Worm (Caenorhabditis elegans) whole organism, L4 larva: ENCODE measurements around the gene sas-4.
A peak's percentile ranks its signal among the peaks of the same experiment; 100 is the strongest.

Source experiments
- F10B5.3 ChIP-seq: sonication (generic microtip); optimal IDR thresholded peaks from 2 replicates; lab custom pipeline; 2016; ENCODE audit warnings: mild to moderate bottlenecking, missing genetic modification characterization, missing compliant biosample characterization
- F37D6.2 ChIP-seq: sonication (generic microtip); optimal IDR thresholded peaks from 2 replicates; lab custom pipeline; 2016; ENCODE audit warnings: mild to moderate bottlenecking, missing genetic modification characterization, missing compliant biosample characterization
- F44E2.7 ChIP-seq: fragments of 200-800 bp; sonication (Bioruptor generic); IDR thresholded peaks from 2 replicates; pipeline ENCODE4 v2.1.2; 2022; ENCODE audit warnings: missing genetic modification characterization, missing compliant biosample characterization
- F49E8.2 ChIP-seq: sonication (generic microtip); optimal IDR thresholded peaks from 2 replicates; lab custom pipeline; 2016; ENCODE audit warnings: missing compliant biosample characterization, mild to moderate bottlenecking, missing genetic modification characterization, borderline replicate concordance
- R02D3.7 ChIP-seq: fragments of 150-350 bp; sonication (generic microtip); optimal IDR thresholded peaks from 3 replicates; lab custom pipeline; 2014; ENCODE audit warnings: missing biosample characterization, missing genetic modification characterization
- Y105C5A.15 ChIP-seq: fragments of 200-800 bp; sonication (Bioruptor generic); IDR thresholded peaks from 2 replicates; pipeline ENCODE4 v1.3.6; 2022; ENCODE audit warnings: missing genetic modification characterization, missing compliant biosample characterization
- Y75B8A.6 ChIP-seq: fragments of 200-800 bp; sonication (Bioruptor generic); IDR thresholded peaks from 2 replicates; pipeline ENCODE4 v1.3.6; 2022; ENCODE audit warnings: missing genetic modification reagents, missing genetic modification characterization, missing compliant biosample characterization
- ZK337.2 ChIP-seq: fragments of 200-800 bp; sonication (Bioruptor generic); IDR thresholded peaks from 2 replicates; pipeline ENCODE4 v1.3.6; 2022; ENCODE audit warnings: missing genetic modification reagents, missing genetic modification characterization, missing compliant biosample characterization
- ZK546.5 ChIP-seq, 2 experiments: sonication (generic microtip); optimal IDR thresholded peaks; 2 replicates each; lab custom pipeline; 2017; ENCODE audit warnings: missing biosample characterization in 2 of 2, missing genetic modification characterization in 2 of 2
- arid-1 ChIP-seq: fragments of 200-800 bp; sonication (Bioruptor generic); conservative IDR thresholded peaks from 2 replicates; pipeline ENCODE4 v1.3.6; 2022; ENCODE audit warnings: missing genetic modification reagents, missing genetic modification characterization, missing compliant biosample characterization
- attf-4 ChIP-seq: sonication (generic microtip); optimal IDR thresholded peaks from 3 replicates; lab custom pipeline; 2017; ENCODE audit warnings: missing biosample characterization, missing genetic modification characterization
- ceh-44 ChIP-seq: fragments of 200-800 bp; sonication (Bioruptor generic); IDR thresholded peaks from 2 replicates; pipeline ENCODE4 v1.3.6; 2022; ENCODE audit warnings: missing genetic modification reagents, missing genetic modification characterization, missing compliant biosample characterization
- ceh-82 ChIP-seq: sonication (generic microtip); optimal IDR thresholded peaks from 2 replicates; lab custom pipeline; 2017; ENCODE audit warnings: missing biosample characterization, missing genetic modification characterization
- ctbp-1 ChIP-seq: fragments of 200-800 bp; sonication (Bioruptor generic); IDR thresholded peaks from 2 replicates; pipeline ENCODE4 v1.3.6; 2022; ENCODE audit warnings: missing genetic modification reagents, missing genetic modification characterization, missing compliant biosample characterization
- dmd-6 ChIP-seq: fragments of 200-800 bp; sonication (Bioruptor generic); IDR thresholded peaks from 2 replicates; pipeline ENCODE4 v1.3.6; 2022; ENCODE audit warnings: missing genetic modification reagents, missing genetic modification characterization, missing compliant biosample characterization
- dmd-8 ChIP-seq: fragments of 200-800 bp; sonication (Bioruptor generic); IDR thresholded peaks from 2 replicates; pipeline ENCODE4 v1.3.6; 2022; ENCODE audit warnings: missing genetic modification characterization, missing compliant biosample characterization
- dmd-9 ChIP-seq: fragments of 200-800 bp; sonication (Bioruptor generic); IDR thresholded peaks from 2 replicates; pipeline ENCODE4 v1.3.6; 2022; ENCODE audit warnings: missing genetic modification reagents, missing genetic modification characterization, missing compliant biosample characterization
- dve-1 ChIP-seq: sonication (generic microtip); optimal IDR thresholded peaks from 2 replicates; lab custom pipeline; 2017; ENCODE audit warnings: antibody characterized with exemption, mild to moderate bottlenecking, missing genetic modification characterization, missing compliant biosample characterization; ENCODE audit not compliant: insufficient read depth
- egl-27 ChIP-seq: sonication (generic microtip); optimal IDR thresholded peaks from 3 replicates; lab custom pipeline; 2017; ENCODE audit warnings: missing biosample characterization, missing genetic modification reagents, missing genetic modification characterization
- fkh-10 ChIP-seq: fragments of 150-350 bp; optimal IDR thresholded peaks from 2 replicates; lab custom pipeline; 2014; ENCODE audit warnings: missing biosample characterization, missing genetic modification reagents, missing genetic modification characterization
- fos-1 ChIP-seq: fragments of 150-350 bp; optimal IDR thresholded peaks from 2 replicates; lab custom pipeline; 2014; ENCODE audit warnings: missing biosample characterization, missing genetic modification characterization
- hif-1 ChIP-seq, 2 experiments: sonication (generic microtip); optimal IDR thresholded peaks; 2 replicates each; lab custom pipeline; 2016 to 2017; ENCODE audit warnings: missing compliant biosample characterization in 2 of 2, missing genetic modification characterization in 2 of 2, missing genetic modification reagents in 2 of 2, missing genotype in 2 of 2, mild to moderate bottlenecking in 1 of 2
- hlh-11 ChIP-seq: fragments of 200-800 bp; sonication (Bioruptor generic); optimal IDR thresholded peaks from 2 replicates; lab custom pipeline; 2018; ENCODE audit warnings: mild to moderate bottlenecking, missing genetic modification characterization, missing compliant biosample characterization
- hmg-1.1 ChIP-seq: fragments of 200-800 bp; sonication (Bioruptor generic); IDR thresholded peaks from 2 replicates; pipeline ENCODE4 v1.3.6; 2022; ENCODE audit warnings: missing genetic modification reagents, missing genetic modification characterization, missing compliant biosample characterization
- lin-1 ChIP-seq: fragments of 200-800 bp; sonication (Bioruptor generic); IDR thresholded peaks from 2 replicates; pipeline ENCODE4 v1.3.6; 2022; ENCODE audit warnings: missing genetic modification reagents, missing genetic modification characterization, missing compliant biosample characterization
- lin-13 ChIP-seq: fragments of 150-350 bp; optimal IDR thresholded peaks from 2 replicates; lab custom pipeline; 2014; ENCODE audit warnings: missing biosample characterization, missing genetic modification reagents, missing genetic modification characterization
- lin-15B ChIP-seq: fragments of 150-350 bp; sonication (generic microtip); optimal IDR thresholded peaks from 3 replicates; lab custom pipeline; 2014; ENCODE audit warnings: missing biosample characterization, missing genetic modification characterization
- lin-29 ChIP-seq: fragments of 200-800 bp; sonication (Bioruptor generic); IDR thresholded peaks from 2 replicates; pipeline ENCODE4 v1.3.6; 2022; ENCODE audit warnings: missing genetic modification reagents, missing genetic modification characterization, missing compliant biosample characterization
- lin-39 ChIP-seq: fragments of 150-350 bp; optimal IDR thresholded peaks from 2 replicates; lab custom pipeline; 2014; ENCODE audit warnings: missing biosample characterization, missing genetic modification reagents, missing genetic modification characterization
- madf-5 ChIP-seq, 2 experiments: fragments of 200-800 bp; sonication (Bioruptor generic); IDR thresholded peaks; 2 replicates each; pipeline ENCODE4 v1.3.6; 2022; ENCODE audit warnings: missing compliant biosample characterization in 2 of 2, missing genetic modification characterization in 2 of 2
- madf-9 ChIP-seq: fragments of 200-800 bp; sonication (Bioruptor generic); conservative IDR thresholded peaks from 2 replicates; pipeline ENCODE4 v1.3.6; 2022; ENCODE audit warnings: missing genetic modification reagents, missing genetic modification characterization, missing compliant biosample characterization
- nhr-10 ChIP-seq: fragments of 150-350 bp; optimal IDR thresholded peaks from 2 replicates; lab custom pipeline; 2014; ENCODE audit warnings: missing biosample characterization, missing genetic modification characterization
- nhr-102 ChIP-seq: sonication (generic microtip); optimal IDR thresholded peaks from 2 replicates; lab custom pipeline; 2016; ENCODE audit warnings: mild to moderate bottlenecking, missing genetic modification characterization, moderate library complexity, missing compliant biosample characterization
- nhr-11 ChIP-seq: fragments of 150-350 bp; optimal IDR thresholded peaks from 2 replicates; lab custom pipeline; 2014; ENCODE audit warnings: missing biosample characterization, missing genetic modification characterization
- nhr-41 ChIP-seq: fragments of 200-800 bp; sonication (Bioruptor generic); IDR thresholded peaks from 2 replicates; pipeline ENCODE4 v1.3.6; 2022; ENCODE audit warnings: missing genetic modification reagents, missing genetic modification characterization, missing compliant biosample characterization
- nhr-48 ChIP-seq: sonication (generic microtip); optimal IDR thresholded peaks from 2 replicates; lab custom pipeline; 2016; ENCODE audit warnings: mild to moderate bottlenecking, missing genetic modification characterization, missing compliant biosample characterization
- nhr-6 ChIP-seq: fragments of 150-350 bp; optimal IDR thresholded peaks from 2 replicates; lab custom pipeline; 2014; ENCODE audit warnings: missing biosample characterization, missing genetic modification characterization
- nhr-76 ChIP-seq: fragments of 150-350 bp; optimal IDR thresholded peaks from 2 replicates; lab custom pipeline; 2014; ENCODE audit warnings: missing biosample characterization, missing genetic modification characterization
- rbr-2 ChIP-seq: sonication (generic microtip); optimal IDR thresholded peaks from 2 replicates; lab custom pipeline; 2016; ENCODE audit warnings: missing genotype, missing genetic modification characterization, missing compliant biosample characterization
- sdz-12 ChIP-seq: fragments of 200-800 bp; sonication (Bioruptor generic); optimal IDR thresholded peaks from 2 replicates; lab custom pipeline; 2018; ENCODE audit warnings: mild to moderate bottlenecking, missing genetic modification characterization, missing compliant biosample characterization
- skn-1 ChIP-seq: fragments of 150-350 bp; optimal IDR thresholded peaks from 2 replicates; lab custom pipeline; 2014; ENCODE audit warnings: missing biosample characterization, missing genetic modification characterization
- snpc-1.2 ChIP-seq: fragments of 200-800 bp; sonication (Bioruptor generic); IDR thresholded peaks from 2 replicates; pipeline ENCODE4 v1.3.6; 2022; ENCODE audit warnings: missing genetic modification reagents, missing genetic modification characterization, missing compliant biosample characterization
- spr-1 ChIP-seq: sonication (generic microtip); optimal IDR thresholded peaks from 2 replicates; lab custom pipeline; 2016; ENCODE audit warnings: mild to moderate bottlenecking, missing genetic modification characterization, missing compliant biosample characterization
- spr-3 ChIP-seq: fragments of 200-800 bp; sonication (Bioruptor generic); optimal IDR thresholded peaks from 2 replicates; lab custom pipeline; 2018; ENCODE audit warnings: mild to moderate bottlenecking, missing genetic modification characterization, missing compliant biosample characterization
- tag-97 ChIP-seq: fragments of 200-800 bp; sonication (Bioruptor generic); IDR thresholded peaks from 2 replicates; pipeline ENCODE4 v1.3.6; 2022; ENCODE audit warnings: missing genetic modification characterization, missing compliant biosample characterization
- tra-1 ChIP-seq: fragments of 200-800 bp; sonication (Bioruptor generic); IDR thresholded peaks from 2 replicates; pipeline ENCODE4 v1.3.6; 2022; ENCODE audit warnings: missing genetic modification reagents, missing genetic modification characterization, missing compliant biosample characterization
- unc-130 ChIP-seq: sonication (generic microtip); optimal IDR thresholded peaks from 2 replicates; lab custom pipeline; 2016; ENCODE audit warnings: missing genetic modification reagents, missing genetic modification characterization, missing compliant biosample characterization
- vab-7 ChIP-seq: fragments of 200-800 bp; sonication (Bioruptor generic); IDR thresholded peaks from 2 replicates; pipeline ENCODE4 v1.3.6; 2022; ENCODE audit warnings: missing genetic modification reagents, missing genetic modification characterization, missing compliant biosample characterization
- zag-1 ChIP-seq: fragments of 150-350 bp; optimal IDR thresholded peaks from 2 replicates; lab custom pipeline; 2014; ENCODE audit warnings: missing biosample characterization, missing genetic modification characterization
- zfp-2 ChIP-seq: sonication (generic microtip); optimal IDR thresholded peaks from 2 replicates; lab custom pipeline; 2016; ENCODE audit warnings: mild to moderate bottlenecking, missing genetic modification characterization, missing compliant biosample characterization
- zfp-3 ChIP-seq: fragments of 200-800 bp; sonication (Bioruptor generic); conservative IDR thresholded peaks from 2 replicates; pipeline ENCODE4 v1.3.6; 2022; ENCODE audit warnings: missing genetic modification reagents, missing genetic modification characterization, missing compliant biosample characterization
- ztf-11 ChIP-seq: fragments of 150-350 bp; optimal IDR thresholded peaks from 2 replicates; lab custom pipeline; 2014; ENCODE audit warnings: missing biosample characterization, missing genetic modification characterization

The sas-4 gene

DNA sequence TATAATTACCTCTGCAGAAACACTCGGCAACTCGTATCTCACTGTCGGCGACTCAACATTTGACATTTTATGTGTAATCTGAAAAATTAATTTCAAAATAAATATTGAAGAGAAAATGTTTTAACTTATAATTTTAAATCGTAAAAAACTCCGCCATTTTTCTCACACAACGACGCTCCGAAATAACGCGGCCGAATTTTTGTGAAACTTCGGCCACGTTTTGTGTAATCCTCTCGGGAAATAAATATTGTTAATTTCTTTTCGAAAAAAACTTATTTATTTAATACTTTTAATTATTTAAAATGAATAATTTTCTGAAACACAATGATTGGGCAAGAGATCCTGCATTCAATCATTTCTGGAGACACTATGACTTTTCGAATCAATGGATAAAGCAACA, 11.0 kb downstream of the sas-4 start, which contains the start of the genes F10E9.7 and F10E9.5 (continued):
- TF ChIP-seq lin-15B (tag; lab: Kevin White, UChicago) (peak; percentile 45), lin-1 (GFP tag; lab: Robert Waterston, UW) (peak; percentile 71; the same call in 1 of the 2 replicates), tra-1 (GFP tag; lab: Robert Waterston, UW) (no peak; the same call in 1 of the 2 replicates), nhr-11 (tag; lab: Kevin White, UChicago) (no peak), nhr-10 (no peak), arid-1 (GFP tag; lab: Robert Waterston, UW) (peak; percentile 60; the same call in 1 of the 2 replicates), dmd-8 (GFP tag; lab: Robert Waterston, UW) (no peak), spr-3 (GFP tag; lab: Kevin White, UChicago) (no peak), nhr-6 (tag; lab: Kevin White, UChicago) (peak; percentile 45), ceh-82 (no peak), zfp-2 (peak; percentile 47), snpc-1.2 (no peak), lin-13 (GFP tag; lab: Kevin White, UChicago) (peak; percentile 27), madf-5 (GFP tag; IDR thresholded peaks at IDR 0.05; lab: Robert Waterston, UW) (peak in 1 of 2 experiments; percentile 61; a peak in 1 of 4 replicates), hif-1 (tag; optimal IDR thresholded peaks at IDR 0.05; lab: Kevin White, UChicago) (peak in 1 of 2 experiments; percentile 93), lin-39 (tag; lab: Kevin White, UChicago) (no peak), attf-4 (tag; lab: Kevin White, UChicago) (no peak), dmd-6 (GFP tag; lab: Robert Waterston, UW) (peak; percentile 83), skn-1 (tag; lab: Kevin White, UChicago) (no peak), fos-1 (tag; lab: Kevin White, UChicago) (no peak), fkh-10 (GFP tag; lab: Kevin White, UChicago) (peak; percentile 60), F10B5.3 (tag; lab: Kevin White, UChicago) (no peak), hlh-11 (no peak), egl-27 (tag; lab: Kevin White, UChicago) (no peak), spr-1 (tag; lab: Kevin White, UChicago) (peak; percentile 32), zag-1 (tag; lab: Kevin White, UChicago) (no peak), nhr-76 (tag; lab: Kevin White, UChicago) (no peak), hmg-1.1 (GFP tag; lab: Robert Waterston, UW) (peak; percentile 54; the same call in 1 of the 2 replicates), nhr-48 (tag; lab: Kevin White, UChicago) (peak; percentile 24), F44E2.7 (GFP tag; lab: Robert Waterston, UW) (no peak), ZK546.5 (tag; optimal IDR thresholded peaks at IDR 0.05; lab: Kevin White, UChicago) (no peak), lin-29 (GFP tag; lab: Robert Waterston, UW) (no peak), ZK337.2 (GFP tag; lab: Robert Waterston, UW) (peak; percentile 97), rbr-2 (peak; percentile 76), dmd-9 (GFP tag; lab: Robert Waterston, UW) (peak; percentile 96), ctbp-1 (no peak), F49E8.2 (tag; lab: Kevin White, UChicago) (peak; percentile 16), zfp-3 (GFP tag; lab: Robert Waterston, UW) (peak; percentile 60; the same call in 1 of the 2 replicates), dve-1 (tag; lab: Kevin White, UChicago) (peak; percentile 86), R02D3.7 (tag; lab: Kevin White, UChicago) (no peak), ztf-11 (tag; lab: Kevin White, UChicago) (no peak), tag-97 (0 out of 2 replicates have a peak, but pooled peaks have one; percentile 10), sdz-12 (peak; percentile 68), F37D6.2 (tag; lab: Kevin White, UChicago) (peak; percentile 64), unc-130 (peak; percentile 96), Y105C5A.15 (no peak), Y75B8A.6 (GFP tag; lab: Robert Waterston, UW) (no peak), ceh-44 (GFP tag; lab: Robert Waterston, UW) (peak; percentile 86), vab-7 (GFP tag; lab: Robert Waterston, UW) (0 out of 2 replicates have a peak, but pooled peaks have one; percentile 56), nhr-102 (tag; lab: Kevin White, UChicago) (peak; percentile 54), madf-9 (GFP tag; lab: Robert Waterston, UW) (peak; percentile 61; the same call in 1 of the 2 replicates), nhr-41 (GFP tag; lab: Robert Waterston, UW) (no peak)
